Worm (Caenorhabditis elegans) whole organism, mixed stage, embryonic: ENCODE measurements around the gene mct-6.

Source experiments
- M03D4.4 ChIP-seq: sonication (generic microtip); optimal IDR thresholded peaks from 2 replicates; lab custom pipeline; 2017; ENCODE audit warnings: mild to moderate bottlenecking, missing genetic modification characterization, missing compliant biosample characterization
- elt-1 ChIP-seq: sonication (generic microtip); optimal IDR thresholded peaks from 2 replicates; lab custom pipeline; 2017; ENCODE audit warnings: missing genetic modification characterization, mild to moderate bottlenecking, missing compliant biosample characterization, antibody characterized with exemption, moderate library complexity, borderline replicate concordance; ENCODE audit not compliant: insufficient read depth
- ham-2 ChIP-seq: fragments of 200-800 bp; sonication (Bioruptor generic); optimal IDR thresholded peaks from 2 replicates; lab custom pipeline; 2018; ENCODE audit warnings: mild to moderate bottlenecking, missing genetic modification characterization, missing compliant biosample characterization
- lin-13 ChIP-seq: fragments of 150-350 bp; optimal IDR thresholded peaks from 2 replicates; lab custom pipeline; 2014; ENCODE audit warnings: missing biosample characterization, missing genetic modification characterization
- lin-32 ChIP-seq: fragments of 200-800 bp; sonication (Bioruptor generic); optimal IDR thresholded peaks from 2 replicates; lab custom pipeline; 2018; ENCODE audit warnings: mild to moderate bottlenecking, missing genetic modification characterization, missing compliant biosample characterization
- mls-2 ChIP-seq: sonication (generic microtip); optimal IDR thresholded peaks from 2 replicates; lab custom pipeline; 2016; ENCODE audit warnings: mild to moderate bottlenecking, missing genetic modification characterization, moderate library complexity, missing compliant biosample characterization
- nhr-28 ChIP-seq: fragments of 150-350 bp; optimal IDR thresholded peaks from 2 replicates; lab custom pipeline; 2014; ENCODE audit warnings: missing biosample characterization, missing genetic modification characterization
- nhr-76 ChIP-seq: sonication (generic microtip); optimal IDR thresholded peaks from 2 replicates; lab custom pipeline; 2017; ENCODE audit warnings: missing biosample characterization, missing genetic modification characterization
- snpc-4 ChIP-seq: fragments of 150-350 bp; optimal IDR thresholded peaks from 2 replicates; lab custom pipeline; 2014; ENCODE audit warnings: missing biosample characterization, missing genetic modification characterization
- unc-62 ChIP-seq: fragments of 150-350 bp; optimal IDR thresholded peaks from 2 replicates; lab custom pipeline; 2014; ENCODE audit warnings: missing biosample characterization, missing genetic modification reagents, missing genetic modification characterization

DNA sequence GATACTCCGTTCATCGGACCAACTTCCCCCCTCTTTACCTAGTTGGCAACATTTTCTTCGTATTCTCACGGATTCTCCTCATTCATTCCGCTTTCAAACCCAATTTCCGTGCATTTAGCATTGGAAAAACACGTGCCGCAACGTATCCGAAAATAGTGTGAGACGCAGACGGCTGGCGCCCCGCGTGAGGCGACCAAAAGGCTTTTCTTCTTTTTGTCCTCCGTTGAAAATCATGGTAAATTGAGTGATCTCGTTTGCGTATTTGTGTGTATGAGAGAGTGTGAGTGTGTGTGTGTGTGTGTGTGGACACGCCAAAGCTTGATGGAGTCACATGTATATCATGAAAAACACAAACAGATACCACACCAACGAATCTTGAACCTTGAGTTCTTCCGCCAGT, 26.5 kb upstream of the mct-6 start:
- no peak for TF ChIP-seq mls-2
- TF ChIP-seq elt-1 (tag; lab: Kevin White, UChicago): no peak
- TF ChIP-seq M03D4.4 (tag; lab: Kevin White, UChicago): no peak
- no peak for TF ChIP-seq lin-13 (tag; lab: Kevin White, UChicago)
- TF ChIP-seq snpc-4: no peak
- no peak for TF ChIP-seq nhr-28 (tag; lab: Kevin White, UChicago)
- TF ChIP-seq nhr-76 (tag; lab: Kevin White, UChicago): no peak
- peak; percentile 30 for TF ChIP-seq unc-62 (GFP tag; lab: Kevin White, UChicago)
- TF ChIP-seq ham-2: peak; percentile 61
- TF ChIP-seq lin-32 (GFP tag; lab: Kevin White, UChicago): no peak
